Worm (Caenorhabditis elegans): ENCODE measurements around the gene exos-9.

Gene exos-9

DNA sequence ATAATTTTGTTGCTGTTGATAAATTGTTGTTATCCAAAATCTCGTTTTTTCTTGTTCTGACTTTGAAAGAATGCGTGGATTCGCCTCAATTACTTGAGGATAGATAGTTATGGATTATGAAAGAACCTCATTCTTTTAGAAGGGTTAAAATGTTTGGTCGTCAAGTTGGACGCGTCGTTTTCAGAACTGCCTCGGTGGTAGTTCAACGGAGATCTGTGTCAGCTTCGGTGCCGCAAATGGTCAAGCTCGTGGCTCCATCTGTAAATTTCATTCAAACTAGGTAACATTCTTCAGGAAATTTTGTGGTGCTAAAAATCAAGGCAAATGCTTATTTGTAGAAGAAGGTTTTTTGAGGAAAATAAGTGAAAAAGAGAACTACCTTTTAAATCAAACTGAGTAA lies 17.3 kb downstream of the exos-9 start, which contains the start of gene ndab-2:
Gene ndab-2, plus strand, starts transcription at position 140 of the 400 bp plus-strand sequence.
- TF ChIP-seq unc-62 (GFP tag; optimal IDR thresholded peaks at IDR 0.05) = no peak

DNA sequence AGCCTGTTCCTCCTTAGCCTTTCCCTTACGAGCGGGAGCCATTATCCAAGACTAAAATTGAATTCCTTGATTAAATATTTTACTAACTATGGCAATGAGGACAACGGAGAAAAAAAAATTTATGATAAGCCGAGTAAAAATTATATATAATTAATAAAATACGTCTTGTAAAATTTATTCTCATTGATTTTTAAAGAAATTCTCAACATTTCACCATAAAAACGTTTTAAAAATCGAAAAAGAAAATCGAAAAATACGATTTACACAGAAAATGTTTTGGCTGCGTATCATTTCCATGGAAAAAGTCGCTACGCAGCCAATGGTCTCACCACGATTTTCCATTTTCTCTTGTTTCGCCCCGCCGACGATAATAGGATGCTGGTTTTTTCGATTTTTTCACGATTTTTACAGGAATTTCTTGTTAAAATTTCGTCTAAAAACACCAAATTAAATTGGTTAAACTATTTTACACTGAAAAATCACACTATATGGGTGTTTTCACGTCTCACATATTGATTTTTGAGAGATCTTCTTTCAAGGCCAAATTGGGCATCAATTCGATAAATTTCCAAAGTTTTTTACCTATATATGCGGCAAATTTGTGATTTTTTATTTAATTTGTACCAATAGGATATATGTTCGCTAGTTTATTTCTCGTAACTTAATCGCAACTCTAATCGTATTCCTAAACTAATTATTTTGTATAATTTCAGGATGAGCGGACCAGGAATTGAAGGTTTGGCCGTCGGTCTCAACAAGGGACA lies 18.2 kb downstream of the exos-9 start, which contains the start of the genes rps-14 and rpl-36:
Gene rps-14, minus strand, starts transcription at position 51 of the 764 bp plus-strand sequence.
Gene rpl-36, plus strand, starts transcription at position 714 of the 764 bp plus-strand sequence.
- TF ChIP-seq unc-62 (GFP tag; optimal IDR thresholded peaks at IDR 0.05) = no peak

DNA sequence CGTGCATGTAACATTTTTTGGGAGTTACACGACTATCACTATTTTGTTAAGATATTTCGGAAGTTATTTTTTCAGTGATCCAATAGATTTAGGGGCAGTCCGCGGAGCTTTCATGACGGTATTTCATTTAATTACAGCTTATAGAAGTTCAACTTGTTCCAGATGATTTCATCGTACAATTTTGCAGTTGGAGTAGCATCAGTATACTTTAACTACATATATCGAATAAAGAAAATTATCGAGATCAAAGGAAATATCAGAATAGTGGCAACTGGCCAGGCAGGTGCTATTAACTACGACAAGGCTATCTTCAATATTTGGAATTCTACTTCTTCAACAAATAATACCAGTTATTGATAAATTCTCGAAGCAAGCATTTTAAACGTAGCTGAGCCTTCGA lies 19.4 kb downstream of the exos-9 start:
- TF ChIP-seq unc-62 (GFP tag; optimal IDR thresholded peaks at IDR 0.05) = no peak

DNA sequence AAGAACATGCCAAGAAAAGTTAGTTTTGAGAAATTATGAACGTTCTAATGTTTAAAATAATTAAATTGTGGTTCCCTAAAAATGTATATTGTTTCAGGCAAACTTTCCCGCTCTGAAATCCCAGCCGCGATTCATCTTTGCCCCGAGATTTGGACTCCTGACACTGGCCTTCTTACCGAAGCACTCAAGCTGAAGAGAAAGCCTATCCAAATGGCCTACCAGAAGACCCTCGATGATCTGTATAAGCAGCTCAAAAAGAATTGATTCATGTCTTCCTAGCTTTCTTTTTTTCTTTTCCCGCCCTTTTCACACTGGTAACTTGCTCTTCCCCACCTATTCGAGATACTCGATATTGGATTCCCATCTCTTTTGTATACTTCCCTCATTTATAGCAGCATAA lies 27.8 kb downstream of the exos-9 start:
- TF ChIP-seq unc-62 (GFP tag; optimal IDR thresholded peaks at IDR 0.05) = no peak

DNA sequence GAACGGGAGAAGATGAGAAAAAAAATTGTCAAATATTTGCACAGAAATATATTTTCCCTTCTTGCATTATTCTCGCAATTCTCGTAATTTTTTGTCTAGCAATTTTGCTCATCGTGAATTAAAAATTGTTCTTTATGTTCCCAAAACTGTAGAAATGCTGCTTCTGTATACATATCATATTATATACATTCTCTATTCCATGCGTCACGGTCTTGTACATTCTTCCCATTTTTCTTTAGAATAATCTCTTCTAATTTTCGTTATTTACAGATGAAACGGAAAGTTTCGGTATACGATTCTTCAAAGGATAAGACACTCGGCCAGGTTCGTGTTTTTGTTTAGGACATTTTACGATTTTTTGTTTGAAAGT lies 30.3 kb downstream of the exos-9 start, which contains the start of gene acs-4:
Gene acs-4, plus strand, starts transcription at position 271 of the 370 bp plus-strand sequence.
- no peak for TF ChIP-seq unc-62 (GFP tag; optimal IDR thresholded peaks at IDR 0.05)

DNA sequence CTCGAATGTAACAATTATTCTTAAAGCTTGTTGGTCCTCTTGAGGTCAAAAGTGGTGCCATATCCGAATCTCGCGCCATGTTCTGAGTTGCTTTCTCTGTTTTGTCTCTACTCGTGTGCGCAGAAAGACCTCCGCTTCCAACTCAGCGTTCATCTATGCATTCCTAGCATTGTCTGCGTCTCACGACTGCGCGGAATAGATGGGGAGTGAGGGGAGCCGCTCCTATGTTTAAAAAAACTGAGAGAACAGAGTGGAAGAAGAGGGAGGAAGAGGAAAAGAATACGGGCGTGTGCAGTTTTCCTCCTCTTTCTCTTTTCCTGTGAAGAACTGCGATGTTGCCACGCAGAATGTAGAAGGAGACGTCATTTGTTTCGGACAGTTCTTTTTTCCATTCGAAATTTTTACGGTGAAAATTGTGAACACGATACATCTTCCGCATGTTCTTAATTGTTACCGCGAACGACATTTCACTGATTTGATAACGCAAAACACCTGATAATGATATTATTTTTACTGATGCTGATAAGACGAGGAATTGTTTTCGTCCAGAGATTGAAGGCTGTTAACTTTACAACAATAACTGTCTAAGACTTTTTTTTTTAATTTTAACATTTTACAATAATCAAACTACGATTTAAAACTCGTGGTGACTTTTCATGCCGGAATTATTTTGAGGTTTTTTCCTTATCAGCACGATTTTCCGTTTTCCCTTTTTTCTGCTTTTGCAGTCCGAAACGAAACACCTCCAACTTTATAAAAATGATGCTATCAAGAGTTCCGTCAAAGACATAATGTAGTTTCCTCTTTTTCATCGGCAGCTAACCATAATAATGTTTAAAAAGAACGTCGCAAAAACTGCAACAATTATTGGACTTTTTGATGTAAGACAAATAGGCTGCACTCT lies 31.0 kb downstream of the exos-9 start:
- no peak for TF ChIP-seq unc-62 (GFP tag; optimal IDR thresholded peaks at IDR 0.05)

DNA sequence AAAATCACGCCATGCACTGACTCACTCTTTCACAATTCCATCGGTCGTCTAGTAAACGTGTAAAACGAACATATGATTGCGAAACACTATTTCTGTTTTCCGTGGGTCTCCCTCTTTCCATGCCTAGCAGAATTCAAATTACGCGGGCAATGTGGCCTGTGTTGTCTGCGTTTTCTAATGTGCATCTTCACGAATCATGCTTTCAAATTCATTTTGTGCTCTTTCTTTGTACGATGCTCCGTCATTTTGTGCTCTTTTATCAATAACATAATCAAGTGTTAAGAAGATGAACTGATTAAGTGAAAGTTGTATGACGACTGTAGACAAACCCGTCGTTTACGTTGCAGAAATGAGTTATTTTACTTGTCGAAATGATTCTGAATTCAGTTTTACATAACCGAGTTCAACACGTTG lies 32.0 kb downstream of the exos-9 start:
- no peak for TF ChIP-seq unc-62 (GFP tag; optimal IDR thresholded peaks at IDR 0.05)

DNA sequence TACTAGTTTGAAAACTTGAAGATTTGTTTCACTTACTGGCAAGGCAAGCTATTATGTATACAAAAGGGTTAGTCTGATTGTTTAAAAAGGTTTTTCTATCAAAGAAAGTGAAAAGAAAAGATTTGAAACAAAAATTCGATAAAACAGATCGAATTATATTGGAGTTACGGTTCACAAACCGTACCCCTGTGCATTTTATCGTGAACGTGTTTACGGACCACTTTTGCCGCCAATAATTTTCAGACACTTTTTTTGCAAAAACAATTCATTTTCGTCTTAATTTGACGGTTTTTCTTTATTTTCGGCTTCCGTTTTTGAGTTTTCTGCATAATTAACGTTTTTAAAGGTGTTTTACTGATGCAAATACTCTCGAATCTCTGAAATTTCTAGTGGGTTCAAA lies 32.6 kb downstream of the exos-9 start:
- TF ChIP-seq unc-62 (GFP tag; optimal IDR thresholded peaks at IDR 0.05) = no peak

DNA sequence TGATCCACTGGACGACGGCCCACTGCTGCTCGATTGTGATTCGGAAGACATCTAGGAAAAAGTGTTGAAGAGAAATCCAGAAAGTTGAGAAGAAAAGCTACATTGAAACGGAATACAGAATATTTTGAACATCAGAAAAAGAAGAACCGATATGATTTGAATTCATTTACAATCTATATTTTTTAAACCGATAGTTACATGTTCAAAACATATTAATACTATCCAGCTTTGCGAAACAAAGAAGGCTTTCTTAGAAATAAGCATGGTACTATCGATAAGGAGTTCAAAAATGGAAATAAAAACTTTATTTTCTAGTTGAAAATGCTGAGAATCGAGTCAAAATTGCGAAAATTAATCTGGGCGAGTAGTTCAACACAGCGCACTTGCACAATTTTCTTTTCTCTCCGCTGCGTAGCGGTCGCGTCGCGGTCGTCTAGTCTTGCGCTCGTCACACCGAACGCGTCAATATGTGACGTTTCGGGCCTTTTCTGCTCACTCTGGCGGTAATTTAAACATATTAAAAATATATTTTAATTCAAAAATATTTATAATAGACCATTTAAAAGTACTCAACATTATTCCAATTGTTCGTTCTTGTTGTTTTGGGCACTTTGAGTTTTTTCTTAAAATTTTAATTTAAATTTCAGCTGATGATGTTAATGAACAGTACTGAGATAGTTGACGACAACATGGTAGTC lies 35.7 kb downstream of the exos-9 start, which contains the start of the genes syf-2 and K04G7.1:
Gene syf-2, minus strand, starts transcription at position 51 of the 698 bp plus-strand sequence.
Gene K04G7.1, plus strand, starts transcription at position 648 of the 698 bp plus-strand sequence.
- TF ChIP-seq unc-62 (GFP tag; optimal IDR thresholded peaks at IDR 0.05) = no peak

DNA sequence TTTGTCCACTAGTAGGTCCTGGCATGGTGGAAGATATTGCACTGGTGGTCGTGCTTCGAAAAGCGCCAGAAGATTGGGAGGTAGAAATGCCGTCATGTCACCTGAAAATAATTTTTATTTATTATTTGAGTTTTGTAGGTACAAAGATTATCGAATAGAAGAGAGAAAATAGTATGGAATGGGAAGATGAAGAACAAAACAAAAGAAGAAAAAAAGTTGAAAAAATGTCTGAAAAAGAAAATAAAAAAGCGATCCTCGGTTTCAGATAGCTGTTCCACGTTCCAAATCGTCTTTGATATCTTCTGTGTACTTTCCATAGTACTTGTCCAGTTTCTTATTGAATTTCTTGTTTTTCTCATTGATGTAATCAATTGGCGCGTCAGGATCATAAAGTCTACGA lies 36.8 kb downstream of the exos-9 start, which contains the start of gene rnp-7:
Gene rnp-7, minus strand, starts transcription at position 101 of the 400 bp plus-strand sequence.
- TF ChIP-seq unc-62 (GFP tag; optimal IDR thresholded peaks at IDR 0.05) = no peak

DNA sequence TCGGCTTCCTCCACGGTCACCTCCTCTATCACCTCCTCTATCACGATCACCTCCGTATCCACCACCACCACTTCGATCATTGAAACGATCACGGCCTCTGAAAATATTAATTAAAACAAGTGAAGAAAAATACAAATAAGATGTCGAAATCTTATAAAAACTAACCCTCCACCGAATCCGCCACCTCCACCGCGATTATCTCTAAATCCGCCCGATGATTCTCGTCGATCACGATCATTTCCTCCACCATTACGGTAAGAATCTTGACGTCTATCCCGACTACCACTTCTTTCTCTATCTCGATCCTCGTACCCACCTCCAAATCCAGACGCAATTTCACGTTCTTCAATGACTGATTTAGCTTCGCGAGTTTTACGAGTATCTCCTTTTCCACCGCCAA lies 38.6 kb downstream of the exos-9 start:
- TF ChIP-seq unc-62 (GFP tag; optimal IDR thresholded peaks at IDR 0.05) = no peak

DNA sequence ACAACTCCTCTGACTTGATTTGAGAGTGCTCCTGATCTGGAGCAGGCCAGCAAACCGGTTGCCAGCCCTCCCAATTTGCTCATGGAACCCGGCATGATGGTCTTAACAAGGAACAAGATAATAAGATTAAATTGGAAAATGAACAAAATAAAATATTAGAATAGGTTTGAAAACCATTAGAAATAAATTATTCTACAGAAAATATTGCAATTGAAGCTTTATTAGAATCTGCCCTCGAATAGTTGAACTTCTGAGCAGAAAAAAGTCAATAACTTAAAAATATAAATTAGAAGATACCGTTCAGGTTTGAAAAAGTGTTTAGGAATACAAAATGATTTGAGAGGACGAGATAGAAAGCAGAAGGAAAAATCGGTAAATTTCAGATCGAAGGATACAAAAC lies 39.2 kb downstream of the exos-9 start, which contains the start of gene nuo-4:
Gene nuo-4, minus strand, starts transcription at position 101 of the 400 bp plus-strand sequence.
- no peak for TF ChIP-seq unc-62 (GFP tag; optimal IDR thresholded peaks at IDR 0.05)

DNA sequence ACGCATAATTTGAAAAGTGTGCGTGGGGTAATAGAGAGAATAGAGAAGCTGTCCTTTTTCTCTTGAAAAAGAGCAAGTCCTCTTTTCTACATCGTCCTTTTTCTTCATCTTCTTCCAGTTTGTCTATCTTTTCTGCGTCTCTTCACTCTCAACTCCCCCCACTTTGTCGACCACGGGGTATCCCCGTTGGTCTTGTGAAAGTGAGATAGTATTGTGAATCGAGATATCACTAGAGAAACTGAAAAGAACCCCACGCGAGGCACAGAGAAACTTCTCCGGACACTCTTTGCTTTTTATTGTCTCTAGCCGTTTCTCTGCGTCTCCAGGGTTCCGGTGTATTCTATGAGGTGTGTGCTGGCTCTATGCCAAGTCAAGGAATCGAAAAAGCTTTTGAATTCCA lies 42.2 kb downstream of the exos-9 start:
- TF ChIP-seq unc-62 (GFP tag; optimal IDR thresholded peaks at IDR 0.05) = no peak

DNA sequence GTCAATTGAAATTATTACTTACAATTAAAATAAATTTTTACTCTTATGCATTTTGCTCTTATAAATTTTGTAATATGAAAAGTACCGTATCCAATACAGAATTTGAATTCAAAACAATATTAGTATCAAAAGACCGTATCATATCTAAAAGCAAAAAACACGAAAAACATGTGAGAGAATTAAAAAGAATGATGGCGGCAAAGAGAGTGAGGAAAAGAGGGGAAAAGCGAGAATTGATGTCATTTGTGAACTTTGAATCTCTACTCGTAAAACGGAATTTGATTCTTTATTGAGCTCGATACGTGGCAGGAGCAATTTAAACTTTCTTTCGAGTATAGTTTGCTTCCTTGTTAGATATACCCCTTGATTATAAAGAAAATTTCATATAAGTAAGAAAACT lies 43.3 kb downstream of the exos-9 start:
- no peak for TF ChIP-seq unc-62 (GFP tag; optimal IDR thresholded peaks at IDR 0.05)

DNA sequence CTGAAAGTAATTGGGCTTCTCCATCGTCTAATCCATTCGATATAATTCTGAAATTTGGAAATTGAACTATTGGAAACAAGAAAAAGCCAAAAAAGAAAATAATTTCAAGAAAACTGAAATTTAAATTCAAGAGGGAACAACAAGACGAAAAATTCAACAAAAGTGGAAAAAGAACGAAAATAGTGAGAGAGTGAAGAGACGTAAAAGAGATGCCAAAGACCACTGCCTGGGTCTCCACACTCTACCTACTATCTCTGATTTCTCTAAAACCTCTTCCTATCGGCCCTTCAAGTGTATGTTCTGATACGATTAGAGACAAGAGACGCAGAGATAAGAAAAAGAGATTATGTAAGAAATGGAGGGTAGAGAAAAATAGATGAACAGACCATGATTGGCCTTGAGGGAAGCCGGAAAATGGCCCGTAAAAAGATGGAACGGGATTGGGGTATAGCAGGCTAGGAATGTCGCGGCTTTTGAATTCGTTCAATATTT lies 44.1 kb downstream of the exos-9 start, which contains the start of gene ogt-1:
Gene ogt-1, minus strand, starts transcription at position 51 of the 492 bp plus-strand sequence.
- TF ChIP-seq unc-62 (GFP tag; optimal IDR thresholded peaks at IDR 0.05) = no peak
